Fruit fly (Drosophila melanogaster) whole organism, pupa: ENCODE measurements around the gene Lcp65Ad.

Experiments used
- CG10348 ChIP-seq: fragments of 200-800 bp; sonication (Bioruptor generic); IDR thresholded peaks from 2 replicates; pipeline ENCODE4 v1.3.6; 2022; ENCODE audit warnings: missing biosample characterization, missing genetic modification characterization
- CG14655 ChIP-seq: fragments of 200-800 bp; sonication (Bioruptor generic); optimal IDR thresholded peaks from 3 replicates; lab custom pipeline; 2017; ENCODE audit warnings: mild to moderate bottlenecking, missing biosample characterization, missing genetic modification reagents, missing genetic modification characterization
- CG15710 ChIP-seq: fragments of 200-800 bp; sonication (Bioruptor generic); optimal IDR thresholded peaks from 2 replicates; lab custom pipeline; 2018; ENCODE audit warnings: missing biosample characterization, mild to moderate bottlenecking, missing genetic modification characterization, moderate library complexity
- CG17806 ChIP-seq: fragments of 200-800 bp; sonication (Bioruptor generic); optimal IDR thresholded peaks from 2 replicates; lab custom pipeline; 2018; ENCODE audit warnings: missing biosample characterization, mild to moderate bottlenecking, missing genetic modification characterization, moderate library complexity
- CG32121 ChIP-seq: fragments of 200-800 bp; sonication (Bioruptor generic); IDR thresholded peaks from 2 replicates; pipeline ENCODE4 v1.3.6; 2022; ENCODE audit warnings: missing biosample characterization, missing genetic modification characterization
- CG34367 ChIP-seq: fragments of 200-800 bp; sonication (Bioruptor generic); optimal IDR thresholded peaks from 2 replicates; lab custom pipeline; 2018; ENCODE audit warnings: missing biosample characterization, mild to moderate bottlenecking, missing genetic modification characterization
- CG8159 ChIP-seq: fragments of 200-800 bp; sonication (Bioruptor generic); optimal IDR thresholded peaks from 3 replicates; lab custom pipeline; 2018; ENCODE audit warnings: missing biosample characterization, mild to moderate bottlenecking, missing genetic modification characterization, moderate library complexity
- CG8301 ChIP-seq: fragments of 200-800 bp; sonication (Bioruptor generic); optimal IDR thresholded peaks from 2 replicates; lab custom pipeline; 2018; ENCODE audit warnings: missing biosample characterization, mild to moderate bottlenecking, missing genetic modification characterization
- EcR ChIP-seq: fragments of 200-800 bp; sonication (Bioruptor generic); optimal IDR thresholded peaks from 3 replicates; lab custom pipeline; 2019; ENCODE audit warnings: missing biosample characterization, missing genetic modification characterization, mild to moderate bottlenecking, moderate library complexity, missing genetic modification reagents
- Ets98B ChIP-seq: fragments of 200-800 bp; sonication (Bioruptor generic); IDR thresholded peaks from 2 replicates; pipeline ENCODE4 v1.3.6; 2022; ENCODE audit warnings: missing biosample characterization, missing genetic modification characterization
- Pif1A ChIP-seq: fragments of 200-800 bp; sonication (Bioruptor generic); optimal IDR thresholded peaks from 3 replicates; lab custom pipeline; 2016; ENCODE audit warnings: missing biosample characterization, missing genetic modification characterization
- Snoo ChIP-seq: fragments of 200-800 bp; sonication (Bioruptor generic); optimal IDR thresholded peaks from 3 replicates; lab custom pipeline; 2017; ENCODE audit warnings: missing biosample characterization, mild to moderate bottlenecking, missing genetic modification characterization, inconsistent platforms
- gl ChIP-seq: fragments of 200-800 bp; sonication (Bioruptor generic); optimal IDR thresholded peaks from 2 replicates; lab custom pipeline; 2018; ENCODE audit warnings: missing biosample characterization, mild to moderate bottlenecking, missing genetic modification characterization
- rn ChIP-seq: fragments of 200-800 bp; sonication (Bioruptor generic); IDR thresholded peaks from 2 replicates; pipeline ENCODE4 v1.3.6; 2022; ENCODE audit warnings: missing biosample characterization, missing genetic modification characterization

DNA sequence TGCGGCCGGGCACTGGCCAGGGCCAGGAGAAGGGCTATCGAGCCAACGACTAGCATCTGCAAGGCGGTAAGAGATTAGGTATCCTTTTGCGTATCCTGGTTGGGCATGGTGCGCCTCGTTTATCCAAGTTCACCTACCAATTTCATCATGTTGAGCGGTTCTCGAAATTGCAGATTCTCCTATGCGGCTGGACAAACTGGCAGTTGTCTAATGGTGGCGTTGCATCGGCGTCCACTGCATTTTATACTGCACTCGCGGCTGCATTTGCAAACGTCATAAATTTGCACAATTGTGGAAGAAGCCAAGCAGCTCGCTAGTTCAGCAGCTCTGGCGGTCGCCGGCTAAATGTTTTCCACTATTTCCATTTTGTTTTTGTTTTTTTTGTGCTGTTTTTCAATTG lies 9.3 kb downstream of the Lcp65Ad start, which contains the start of gene Acp65Aa:
- no peak for TF ChIP-seq CG14655 (GFP tag; lab: Kevin White, UChicago)
- no peak for TF ChIP-seq CG8301 (tag; lab: Kevin White, UChicago)
- no peak for TF ChIP-seq gl (tag; lab: Kevin White, UChicago)
- no peak for TF ChIP-seq CG34367 (tag; lab: Kevin White, UChicago)
- no peak for TF ChIP-seq Snoo (tag; lab: Kevin White, UChicago)
- no peak for TF ChIP-seq CG17806 (tag; lab: Kevin White, UChicago)
- no peak for TF ChIP-seq rn
- TF ChIP-seq EcR (GFP tag; lab: Kevin White, UChicago): no peak
- no peak for TF ChIP-seq Ets98B
- TF ChIP-seq CG8159 (tag; lab: Kevin White, UChicago): no peak
- no peak for TF ChIP-seq CG10348 (GFP tag; lab: Robert Waterston, UW)
- TF ChIP-seq CG15710 (tag; lab: Kevin White, UChicago): no peak
- no peak for TF ChIP-seq CG32121 (GFP tag; lab: Robert Waterston, UW)
- TF ChIP-seq Pif1A (GFP tag; lab: Kevin White, UChicago): no peak
